Worm (Caenorhabditis elegans): Measurements from ENCODE around the gene mdf-2.
A peak's percentile ranks its signal among the peaks of the same experiment; 100 is the strongest.

mdf-2 gene

ce11 chrIV:2676281-2676680 lies 35.4 kb upstream of the mdf-2 start, which contains the start of gene Y94H6A.3 (continued):
- TF ChIP-seq daf-16 (GFP tag; optimal IDR thresholded peaks at IDR 0.05) (peak in 1 of 2 experiments; percentile 32), daf-16 (tag; optimal IDR thresholded peaks at IDR 0.05) (peak; percentile 34), dmd-9 (GFP tag; IDR thresholded peaks at IDR 0.05) (no peak), aha-1 (tag) (peak; percentile 92), hlh-11 (tag; optimal IDR thresholded peaks at IDR 0.05) (peak; percentile 64), skn-1 (tag; optimal IDR thresholded peaks at IDR 0.05) (no peak), Y105C5A.15 (GFP tag; IDR thresholded peaks at IDR 0.05) (no peak), Y48G9A.11 (GFP tag; IDR thresholded peaks at IDR 0.05) (peak; percentile 95), attf-4 (tag; optimal IDR thresholded peaks at IDR 0.05) (no peak), unc-130 (GFP tag; optimal IDR thresholded peaks at IDR 0.05) (no peak), ZK546.5 (tag; optimal IDR thresholded peaks at IDR 0.05) (no peak), lin-38 (GFP tag; IDR thresholded peaks at IDR 0.05) (peak; percentile 91), daf-8 (GFP tag; IDR thresholded peaks at IDR 0.05) (no peak), pqm-1 (tag; optimal IDR thresholded peaks at IDR 0.05) (no peak), ztf-11 (tag; optimal IDR thresholded peaks at IDR 0.05) (no peak), dmd-6 (GFP tag; IDR thresholded peaks at IDR 0.05) (peak; percentile 80), F44E2.7 (GFP tag; IDR thresholded peaks at IDR 0.05) (no peak), D1046.2 (GFP tag; IDR thresholded peaks at IDR 0.05) (no peak), arid-1 (GFP tag; conservative IDR thresholded peaks at IDR 0.05) (0 out of 2 replicates have a peak, but pooled peaks have one; percentile 33), dve-1 (tag; optimal IDR thresholded peaks at IDR 0.05; ENCODE audit: insufficient read depth) (peak; percentile 84), daf-19 (GFP tag; conservative IDR thresholded peaks at IDR 0.05) (no peak), snpc-4 (tag; optimal IDR thresholded peaks at IDR 0.05) (no peak), dpl-1 (GFP tag; optimal IDR thresholded peaks at IDR 0.05) (peak; percentile 98), fos-1 (tag; optimal IDR thresholded peaks at IDR 0.05) (no peak), gei-8 (GFP tag; optimal IDR thresholded peaks at IDR 0.05) (no peak), unc-62 (GFP tag; optimal IDR thresholded peaks at IDR 0.05 in 1 of 2) (peak in 1 of 2 experiments; percentile 79), unc-62 (tag; optimal IDR thresholded peaks at IDR 0.05) (no peak), ceh-82 (tag; optimal IDR thresholded peaks at IDR 0.05) (no peak), ceh-28 (tag; optimal IDR thresholded peaks at IDR 0.05) (no peak), hlh-30 (tag; optimal IDR thresholded peaks at IDR 0.05; ENCODE audit: insufficient read depth) (peak; percentile 74), mxl-2 (GFP tag; conservative IDR thresholded peaks at IDR 0.05) (no peak), saeg-2 (GFP tag; IDR thresholded peaks at IDR 0.05) (no peak), nhr-111 (GFP tag; optimal IDR thresholded peaks at IDR 0.05) (no peak), rbr-2 (tag; optimal IDR thresholded peaks at IDR 0.05) (peak; percentile 79), ztf-7 (tag; optimal IDR thresholded peaks at IDR 0.05) (peak; percentile 44), nhr-42 (GFP tag; IDR thresholded peaks at IDR 0.05) (peak; percentile 74; the same call in 1 of the 2 replicates), cey-2 (tag; optimal IDR thresholded peaks at IDR 0.05; ENCODE audit: borderline replicate concordance, insufficient read depth) (no peak), mxl-3 (GFP tag; optimal IDR thresholded peaks at IDR 0.05) (no peak), nhr-102 (tag; optimal IDR thresholded peaks at IDR 0.05) (peak; percentile 68), hif-1 (tag; optimal IDR thresholded peaks at IDR 0.05) (peak in 1 of 2 experiments; percentile 66), ceh-20 (GFP tag; IDR thresholded peaks at IDR 0.05) (peak; percentile 74), nhr-237 (tag; optimal IDR thresholded peaks at IDR 0.05) (no peak), lin-39 (tag; optimal IDR thresholded peaks at IDR 0.05) (no peak), lin-15B (tag; optimal IDR thresholded peaks at IDR 0.05) (peak; percentile 55), aly-2 (tag; optimal IDR thresholded peaks at IDR 0.05) (no peak), duxl-1 (tag; optimal IDR thresholded peaks at IDR 0.05; ENCODE audit: poor library complexity) (peak; percentile 65), lsy-2 (tag; optimal IDR thresholded peaks at IDR 0.05) (peak; percentile 31 to 94), ceh-62 (tag; optimal IDR thresholded peaks at IDR 0.05) (no peak), nhr-11 (tag; optimal IDR thresholded peaks at IDR 0.05) (peak; percentile 64), unc-39 (tag; optimal IDR thresholded peaks at IDR 0.05) (no peak), jun-1 (tag; optimal IDR thresholded peaks at IDR 0.05) (peak; percentile 80), F37D6.2 (tag; optimal IDR thresholded peaks at IDR 0.05) (peak; percentile 72), F26F4.8 (GFP tag; conservative IDR thresholded peaks at IDR 0.05) (no peak)
